Worm (Caenorhabditis elegans): ENCODE measurements around the gene aass-1.

The aass-1 gene

DNA sequence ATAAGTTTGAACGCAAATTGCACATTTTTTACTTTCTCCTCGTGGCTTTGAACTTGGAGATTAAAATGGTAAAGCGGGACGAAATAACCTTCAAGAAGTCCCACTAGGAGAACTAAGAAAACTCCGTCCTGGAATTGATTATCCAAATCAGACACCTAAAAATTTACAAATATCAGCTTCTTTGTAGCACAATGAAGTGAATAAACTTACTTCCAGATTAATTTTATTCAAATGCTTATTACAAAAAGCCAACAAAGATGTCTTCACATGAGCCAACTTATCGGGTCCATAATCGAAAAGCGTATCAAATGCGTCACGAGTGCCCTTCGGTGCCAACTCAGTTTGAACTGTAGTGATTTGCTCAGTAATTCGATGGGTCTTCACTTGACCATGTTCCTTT, 17.5 kb downstream of the aass-1 start:
- no peak for TF ChIP-seq snpc-4 (tag; optimal IDR thresholded peaks at IDR 0.05)
- no peak for TF ChIP-seq ceh-43 (GFP tag; optimal IDR thresholded peaks at IDR 0.05)
- TF ChIP-seq ztf-11 (tag; optimal IDR thresholded peaks at IDR 0.05) = no peak
- TF ChIP-seq tbx-8 (GFP tag; optimal IDR thresholded peaks at IDR 0.05) = no peak
- TF ChIP-seq M03D4.4 (tag; optimal IDR thresholded peaks at IDR 0.05) = no peak
- TF ChIP-seq elt-3 (tag; optimal IDR thresholded peaks at IDR 0.05) = no peak
- no peak for TF ChIP-seq ceh-39 (tag; optimal IDR thresholded peaks at IDR 0.05)
- TF ChIP-seq flh-1 (GFP tag; optimal IDR thresholded peaks at IDR 0.05) = no peak
- no peak for TF ChIP-seq unc-39 (tag; optimal IDR thresholded peaks at IDR 0.05)
- no peak for TF ChIP-seq lin-13 (tag; optimal IDR thresholded peaks at IDR 0.05)
- no peak for TF ChIP-seq lin-32 (GFP tag; optimal IDR thresholded peaks at IDR 0.05)

- no peak for TF ChIP-seq nhr-76 (tag; optimal IDR thresholded peaks at IDR 0.05)
- TF ChIP-seq unc-120 (tag; optimal IDR thresholded peaks at IDR 0.05; ENCODE audit: poor library complexity, severe bottlenecking) = peak; percentile 76
- peak; percentile 44 for TF ChIP-seq hlh-1 (tag; optimal IDR thresholded peaks at IDR 0.05)
- TF ChIP-seq nhr-237 (tag; optimal IDR thresholded peaks at IDR 0.05) = no peak
- peak; percentile 50 for TF ChIP-seq ces-1 (GFP tag; optimal IDR thresholded peaks at IDR 0.05)
- TF ChIP-seq unc-62 (GFP tag; optimal IDR thresholded peaks at IDR 0.05) = peak; percentile 27
These were observed 19.3 kb downstream of the aass-1 start, which contains the start of gene pat-6 for ce11 chrIV:264182-264709. Gene pat-6, minus strand, starts transcription at chrIV:264232.

ce11 chrIV:266148-266547, 21.2 kb downstream of the aass-1 start, which contains the start of gene T21D12.12:
Gene T21D12.12, plus strand, starts transcription at chrIV:266448.
- TF ChIP-seq unc-120 (tag; optimal IDR thresholded peaks at IDR 0.05; ENCODE audit: poor library complexity, severe bottlenecking) (no peak), unc-62 (GFP tag; optimal IDR thresholded peaks at IDR 0.05) (no peak), ceh-83 (GFP tag; optimal IDR thresholded peaks at IDR 0.05) (no peak), flh-1 (GFP tag; optimal IDR thresholded peaks at IDR 0.05) (no peak), lin-13 (tag; optimal IDR thresholded peaks at IDR 0.05) (no peak), ceh-43 (GFP tag; optimal IDR thresholded peaks at IDR 0.05) (no peak)

DNA sequence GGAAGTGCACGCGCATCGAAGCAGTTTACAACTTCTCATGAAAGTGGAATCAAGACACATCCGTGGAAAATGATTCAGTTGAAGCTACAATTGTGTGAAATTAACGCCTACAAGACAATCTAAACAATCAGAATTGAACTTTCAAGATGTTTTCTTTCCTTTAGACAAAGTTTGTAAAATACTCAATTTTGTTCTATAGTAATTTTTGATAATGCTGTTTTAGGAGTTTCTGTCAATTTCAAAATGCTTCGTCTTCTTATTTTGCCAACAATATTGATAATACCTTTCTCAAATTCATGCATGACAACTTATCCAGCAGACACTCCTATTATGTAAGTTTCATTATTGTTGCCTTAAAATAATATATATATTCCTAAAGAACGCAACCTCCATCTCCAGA, 24.2 kb downstream of the aass-1 start, which contains the start of gene T21D12.11:
Gene T21D12.11, plus strand, starts transcription at position 301 of the 400 bp plus-strand sequence.
- no peak for TF ChIP-seq cnd-1 (tag; optimal IDR thresholded peaks at IDR 0.05)
- no peak for TF ChIP-seq unc-39 (tag; optimal IDR thresholded peaks at IDR 0.05)
- TF ChIP-seq nhr-76 (tag; optimal IDR thresholded peaks at IDR 0.05) = no peak
- TF ChIP-seq lin-13 (tag; optimal IDR thresholded peaks at IDR 0.05) = no peak
- TF ChIP-seq flh-1 (GFP tag; optimal IDR thresholded peaks at IDR 0.05) = no peak
- no peak for TF ChIP-seq elt-3 (tag; optimal IDR thresholded peaks at IDR 0.05)
- no peak for TF ChIP-seq zip-8 (tag; optimal IDR thresholded peaks at IDR 0.05)
- no peak for TF ChIP-seq ceh-39 (tag; optimal IDR thresholded peaks at IDR 0.05)
- TF ChIP-seq mep-1 (tag; optimal IDR thresholded peaks at IDR 0.05) = no peak
- TF ChIP-seq pha-4 (tag; optimal IDR thresholded peaks at IDR 0.05) = no peak
- TF ChIP-seq ces-1 (GFP tag; optimal IDR thresholded peaks at IDR 0.05) = no peak
- TF ChIP-seq M03D4.4 (tag; optimal IDR thresholded peaks at IDR 0.05) = no peak
- no peak for TF ChIP-seq unc-120 (tag; optimal IDR thresholded peaks at IDR 0.05; ENCODE audit: poor library complexity, severe bottlenecking)
- TF ChIP-seq nhr-28 (tag; optimal IDR thresholded peaks at IDR 0.05) = no peak
- TF ChIP-seq elt-1 (tag; optimal IDR thresholded peaks at IDR 0.05; ENCODE audit: borderline replicate concordance, insufficient read depth) = no peak
- TF ChIP-seq hlh-1 (tag; optimal IDR thresholded peaks at IDR 0.05) = no peak

DNA sequence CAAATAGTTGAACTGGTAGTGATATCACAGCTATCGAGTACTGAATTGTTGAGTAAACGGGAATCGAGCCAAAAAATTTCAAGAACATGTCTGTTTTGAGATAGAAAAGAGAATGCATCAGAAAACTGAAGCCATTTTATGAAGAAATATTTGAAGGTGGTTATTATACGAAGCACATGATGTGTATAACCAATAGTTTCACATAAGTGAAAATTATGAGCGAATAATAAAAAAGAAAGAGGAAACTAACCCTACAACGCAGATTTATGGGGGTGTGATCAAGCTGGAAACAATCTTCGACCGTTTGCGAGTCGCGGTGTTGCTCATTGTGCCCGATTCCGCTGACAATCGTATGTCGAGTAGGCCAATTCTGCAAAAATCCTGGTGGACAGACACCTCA, 28.4 kb downstream of the aass-1 start, which contains the start of gene srh-282:
Gene srh-282, minus strand, starts transcription at position 101 of the 400 bp plus-strand sequence.
- no peak for TF ChIP-seq ztf-11 (tag; optimal IDR thresholded peaks at IDR 0.05)
- no peak for TF ChIP-seq ceh-39 (tag; optimal IDR thresholded peaks at IDR 0.05)

DNA sequence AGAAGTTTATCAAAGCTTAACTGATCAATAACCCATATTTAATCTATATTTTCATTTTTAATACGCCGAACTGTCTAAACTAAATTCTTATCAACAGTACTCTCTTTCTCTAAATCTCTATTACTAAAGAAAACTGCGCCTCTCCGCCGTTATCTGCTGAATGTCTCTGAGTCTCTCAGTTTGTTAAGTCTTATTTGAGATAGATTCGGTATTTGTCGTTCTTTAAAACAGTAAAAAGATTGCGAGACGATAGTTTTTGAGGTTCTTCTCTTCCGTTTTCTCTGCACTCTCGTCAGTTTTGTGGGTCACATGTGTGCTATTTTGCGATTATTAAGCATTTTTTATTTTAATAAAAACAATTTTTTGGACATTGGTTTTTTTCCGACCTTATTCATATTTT, 29.2 kb downstream of the aass-1 start, which contains the start of gene sma-10:
Gene sma-10, plus strand, starts transcription at position 236 of the 400 bp plus-strand sequence.
- no peak for TF ChIP-seq zip-8 (tag; optimal IDR thresholded peaks at IDR 0.05)
- TF ChIP-seq sem-2 (GFP tag; optimal IDR thresholded peaks at IDR 0.05) = no peak
- TF ChIP-seq blmp-1 (tag; optimal IDR thresholded peaks at IDR 0.05) = no peak
- no peak for TF ChIP-seq ces-1 (GFP tag; optimal IDR thresholded peaks at IDR 0.05)
- no peak for TF ChIP-seq lin-13 (tag; optimal IDR thresholded peaks at IDR 0.05)
- TF ChIP-seq mep-1 (tag; optimal IDR thresholded peaks at IDR 0.05) = no peak
- TF ChIP-seq mls-2 (tag; optimal IDR thresholded peaks at IDR 0.05) = no peak
- TF ChIP-seq ceh-43 (GFP tag; optimal IDR thresholded peaks at IDR 0.05) = no peak
- no peak for TF ChIP-seq cnd-1 (tag; optimal IDR thresholded peaks at IDR 0.05)
- no peak for TF ChIP-seq nhr-12 (tag; optimal IDR thresholded peaks at IDR 0.05)
- TF ChIP-seq M03D4.4 (tag; optimal IDR thresholded peaks at IDR 0.05) = no peak
- no peak for TF ChIP-seq mab-5 (tag; optimal IDR thresholded peaks at IDR 0.05)
- TF ChIP-seq nhr-76 (tag; optimal IDR thresholded peaks at IDR 0.05) = no peak
- no peak for TF ChIP-seq ham-2 (GFP tag; optimal IDR thresholded peaks at IDR 0.05)
- no peak for TF ChIP-seq elt-3 (tag; optimal IDR thresholded peaks at IDR 0.05)
